Worm (Caenorhabditis elegans) whole organism, L1 larva: ENCODE measurements around the gene Y75B8A.10.
A peak's percentile ranks its signal among the peaks of the same experiment; 100 is the strongest.

Experiments used
- C04F5.9 ChIP-seq: sonication (generic microtip); optimal IDR thresholded peaks from 2 replicates; lab custom pipeline; 2016; ENCODE audit warnings: missing genetic modification characterization, missing compliant biosample characterization
- C34B4.2 ChIP-seq: sonication (generic microtip); optimal IDR thresholded peaks from 2 replicates; lab custom pipeline; 2017; ENCODE audit warnings: mild to moderate bottlenecking, missing genetic modification characterization, missing compliant biosample characterization
- F16B12.6 ChIP-seq: fragments of 150-350 bp; optimal IDR thresholded peaks from 2 replicates; lab custom pipeline; 2014; ENCODE audit warnings: missing biosample characterization, missing genetic modification characterization
- Y116A8C.19 ChIP-seq: sonication (generic microtip); optimal IDR thresholded peaks from 2 replicates; lab custom pipeline; 2016; ENCODE audit warnings: missing compliant biosample characterization, missing genetic modification characterization, borderline replicate concordance
- alr-1 ChIP-seq: fragments of 200-800 bp; sonication (Bioruptor generic); optimal IDR thresholded peaks from 2 replicates; lab custom pipeline; 2018; ENCODE audit warnings: borderline replicate concordance, mild to moderate bottlenecking, missing genetic modification characterization, missing compliant biosample characterization
- aly-2 ChIP-seq: fragments of 150-350 bp; optimal IDR thresholded peaks from 2 replicates; lab custom pipeline; 2014; ENCODE audit warnings: missing biosample characterization, missing genetic modification characterization
- blmp-1 ChIP-seq: fragments of 150-350 bp; optimal IDR thresholded peaks from 2 replicates; lab custom pipeline; 2014; ENCODE audit warnings: missing biosample characterization, missing genetic modification characterization
- ceh-88 ChIP-seq: fragments of 200-800 bp; sonication (Bioruptor generic); IDR thresholded peaks from 2 replicates; pipeline ENCODE4 v1.3.6; 2022; ENCODE audit warnings: missing genetic modification characterization, missing compliant biosample characterization
- ces-1 ChIP-seq: fragments of 150-350 bp; optimal IDR thresholded peaks from 2 replicates; lab custom pipeline; 2014; ENCODE audit warnings: missing biosample characterization, missing genetic modification reagents, missing genetic modification characterization
- dpl-1 ChIP-seq, 3 experiments: fragments of 150-350 bp in 2 of 3; sonication (generic microtip) in 1 of 3; optimal IDR thresholded peaks; 2 replicates each; lab custom pipeline; 2014 to 2017; ENCODE audit warnings: missing biosample characterization in 3 of 3, missing genetic modification characterization in 3 of 3, missing genetic modification reagents in 3 of 3
- efl-1 ChIP-seq, 4 experiments: fragments of 150-350 bp; optimal IDR thresholded peaks in 3 of 4; peaks in 1 of 4; 1 replicate in 1 of 4; 2 replicates in 3 of 4; lab custom pipeline; 2014; ENCODE audit warnings: missing biosample characterization in 2 of 4, missing genetic modification characterization in 2 of 4, missing genetic modification reagents in 2 of 4
- elt-2 ChIP-seq: sonication (generic microtip); optimal IDR thresholded peaks from 2 replicates; lab custom pipeline; 2016; ENCODE audit warnings: missing genetic modification characterization, mild to moderate bottlenecking, inconsistent platforms, missing compliant biosample characterization, missing genetic modification reagents
- elt-3 ChIP-seq, 6 experiments: fragments of 150-350 bp in 1 of 6; sonication (generic microtip); optimal IDR thresholded peaks; 2 replicates each; lab custom pipeline; 2017 to 2018; ENCODE audit warnings: missing biosample characterization in 6 of 6, missing genetic modification characterization in 6 of 6, inconsistent platforms in 1 of 6
- fkh-8 ChIP-seq: sonication (generic microtip); optimal IDR thresholded peaks from 2 replicates; lab custom pipeline; 2016; ENCODE audit warnings: mild to moderate bottlenecking, missing genetic modification characterization, missing compliant biosample characterization
- grh-1 ChIP-seq: fragments of 200-800 bp; sonication (Bioruptor generic); IDR thresholded peaks from 2 replicates; pipeline ENCODE4 v1.3.6; 2022; ENCODE audit warnings: missing genetic modification reagents, missing genetic modification characterization, missing compliant biosample characterization
- hlh-17 ChIP-seq: fragments of 200-800 bp; sonication (Bioruptor generic); optimal IDR thresholded peaks from 2 replicates; lab custom pipeline; 2018; ENCODE audit warnings: missing genetic modification characterization, mild to moderate bottlenecking, missing compliant biosample characterization, moderate library complexity, borderline replicate concordance
- hpl-2 ChIP-seq: fragments of 150-350 bp; optimal IDR thresholded peaks from 2 replicates; lab custom pipeline; 2014; ENCODE audit warnings: missing biosample characterization, missing genetic modification reagents, missing genetic modification characterization
- lin-14 ChIP-seq: fragments of 200-800 bp; sonication (Bioruptor generic); optimal IDR thresholded peaks from 2 replicates; lab custom pipeline; 2018; ENCODE audit warnings: mild to moderate bottlenecking, missing genetic modification characterization, moderate library complexity, missing compliant biosample characterization
- lin-35 ChIP-seq, 2 experiments: fragments of 150-350 bp; optimal IDR thresholded peaks; 2 replicates each; lab custom pipeline; 2014; ENCODE audit warnings: missing biosample characterization in 2 of 2, missing genetic modification characterization in 2 of 2, missing genetic modification reagents in 2 of 2
- lsy-2 ChIP-seq, 2 experiments: fragments of 150-350 bp; optimal IDR thresholded peaks; 2 replicates each; lab custom pipeline; 2014; ENCODE audit warnings: missing biosample characterization in 2 of 2, missing genetic modification characterization in 2 of 2
- mdl-1 ChIP-seq, 2 experiments: fragments of 150-350 bp; optimal IDR thresholded peaks; 2 replicates each; lab custom pipeline; 2014 to 2017; ENCODE audit warnings: missing biosample characterization in 2 of 2, missing genetic modification characterization in 2 of 2, inconsistent platforms in 1 of 2
- mep-1 ChIP-seq: fragments of 150-350 bp; optimal IDR thresholded peaks from 2 replicates; lab custom pipeline; 2014; ENCODE audit warnings: missing biosample characterization, missing genetic modification characterization
- nhr-12 ChIP-seq: sonication (generic microtip); optimal IDR thresholded peaks from 2 replicates; lab custom pipeline; 2017; ENCODE audit warnings: missing biosample characterization, missing genetic modification characterization
- nhr-19 ChIP-seq: fragments of 200-800 bp; sonication (Bioruptor generic); conservative IDR thresholded peaks from 2 replicates; pipeline ENCODE4 v1.3.6; 2022; ENCODE audit warnings: missing genetic modification characterization, missing compliant biosample characterization
- nhr-20 ChIP-seq: sonication (generic microtip); optimal IDR thresholded peaks from 2 replicates; lab custom pipeline; 2016; ENCODE audit warnings: mild to moderate bottlenecking, missing genetic modification characterization, missing compliant biosample characterization
- nhr-47 ChIP-seq: sonication (generic microtip); optimal IDR thresholded peaks from 2 replicates; lab custom pipeline; 2016; ENCODE audit warnings: mild to moderate bottlenecking, missing genetic modification characterization, moderate library complexity, missing compliant biosample characterization
- nhr-71 ChIP-seq: sonication (generic microtip); optimal IDR thresholded peaks from 2 replicates; lab custom pipeline; 2016; ENCODE audit warnings: mild to moderate bottlenecking, missing genetic modification characterization, moderate library complexity, missing compliant biosample characterization
- nhr-77 ChIP-seq: fragments of 150-350 bp; optimal IDR thresholded peaks from 2 replicates; lab custom pipeline; 2014; ENCODE audit warnings: missing biosample characterization, missing genetic modification characterization
- nhr-84 ChIP-seq: sonication (generic microtip); optimal IDR thresholded peaks from 2 replicates; lab custom pipeline; 2017; ENCODE audit warnings: missing biosample characterization, missing genetic modification characterization
- nhr-85 ChIP-seq: sonication (generic microtip); peaks from one replicate; lab custom pipeline; 2016; ENCODE audit warnings: missing genetic modification characterization, inconsistent platforms, missing compliant biosample characterization
- nhr-90 ChIP-seq: sonication (generic microtip); optimal IDR thresholded peaks from 2 replicates; lab custom pipeline; 2016; ENCODE audit warnings: mild to moderate bottlenecking, missing genetic modification characterization, missing compliant biosample characterization; ENCODE audit not compliant: poor library complexity
- pqm-1 ChIP-seq: sonication (generic microtip); optimal IDR thresholded peaks from 3 replicates; lab custom pipeline; 2017; ENCODE audit warnings: missing biosample characterization, missing genetic modification characterization
- rnt-1 ChIP-seq: sonication (generic microtip); optimal IDR thresholded peaks from 2 replicates; lab custom pipeline; 2016; ENCODE audit warnings: mild to moderate bottlenecking, missing genetic modification characterization, moderate library complexity, missing compliant biosample characterization
- skn-1 ChIP-seq: fragments of 150-350 bp; optimal IDR thresholded peaks from 2 replicates; lab custom pipeline; 2014; ENCODE audit warnings: missing biosample characterization, missing genetic modification characterization
- snu-23 ChIP-seq: sonication (generic microtip); optimal IDR thresholded peaks from 2 replicates; lab custom pipeline; 2016; ENCODE audit warnings: missing genetic modification characterization, missing compliant biosample characterization
- sox-4 ChIP-seq: sonication (generic microtip); optimal IDR thresholded peaks from 2 replicates; lab custom pipeline; 2016; ENCODE audit warnings: missing genetic modification characterization, missing compliant biosample characterization
- sup-37 ChIP-seq: fragments of 200-800 bp; sonication (Bioruptor generic); optimal IDR thresholded peaks from 2 replicates; lab custom pipeline; 2018; ENCODE audit warnings: mild to moderate bottlenecking, missing genetic modification characterization, missing compliant biosample characterization
- swsn-7 ChIP-seq: sonication (generic microtip); optimal IDR thresholded peaks from 2 replicates; lab custom pipeline; 2016; ENCODE audit warnings: missing genetic modification characterization, missing compliant biosample characterization
- tbx-2 ChIP-seq: sonication (generic microtip); optimal IDR thresholded peaks from 2 replicates; lab custom pipeline; 2016; ENCODE audit warnings: missing genetic modification characterization, missing compliant biosample characterization
- tlp-1 ChIP-seq: fragments of 150-350 bp; optimal IDR thresholded peaks from 2 replicates; lab custom pipeline; 2014; ENCODE audit warnings: missing biosample characterization, missing genetic modification characterization
- unc-62 ChIP-seq: fragments of 150-350 bp; optimal IDR thresholded peaks from 2 replicates; lab custom pipeline; 2014; ENCODE audit warnings: missing biosample characterization, missing genetic modification reagents, missing genetic modification characterization
- xbp-1 ChIP-seq: sonication (generic microtip); optimal IDR thresholded peaks from 2 replicates; lab custom pipeline; 2016; ENCODE audit warnings: missing genetic modification characterization, missing compliant biosample characterization
- ztf-11 ChIP-seq, 2 experiments: sonication (generic microtip); optimal IDR thresholded peaks; 2 replicates each; lab custom pipeline; 2016 to 2017; ENCODE audit warnings: missing genetic modification characterization in 2 of 2, missing biosample characterization in 1 of 2, missing compliant biosample characterization in 1 of 2

Gene Y75B8A.10

DNA sequence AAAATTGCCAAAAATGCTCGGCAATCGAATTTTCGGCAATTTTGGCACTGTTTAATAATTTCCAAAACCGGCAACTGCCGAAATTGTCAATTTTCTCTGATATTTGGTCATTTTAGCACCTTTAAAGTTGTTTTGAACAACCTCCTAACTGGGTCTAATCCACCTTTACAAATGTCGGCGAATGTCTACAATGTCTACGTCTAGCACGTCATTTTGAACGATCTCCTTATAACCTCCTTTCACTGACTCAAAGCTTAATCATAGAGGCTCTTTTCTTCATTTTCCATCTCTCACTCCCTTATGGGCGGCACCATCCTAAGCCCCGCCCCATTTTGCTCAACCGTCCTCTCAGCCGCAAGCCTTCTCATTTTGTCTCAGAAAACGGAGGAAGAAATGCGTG, 11.4 kb upstream of the Y75B8A.10 start, which contains the start of gene Y75B8A.44:
TSS of gene Y75B8A.44 (plus strand) at position 301 of the 400 bp plus-strand sequence.
- TF ChIP-seq fkh-8 (tag; lab: Kevin White, UChicago) (no peak), xbp-1 (tag; lab: Kevin White, UChicago) (no peak), tlp-1 (no peak), skn-1 (tag; lab: Kevin White, UChicago) (no peak), ceh-88 (GFP tag; lab: Robert Waterston, UW) (no peak), ztf-11 (tag; optimal IDR thresholded peaks at IDR 0.05; lab: Kevin White, UChicago) (no peak), alr-1 (tag; lab: Kevin White, UChicago) (no peak), dpl-1 (GFP tag; optimal IDR thresholded peaks at IDR 0.05; lab: Kevin White, UChicago) (no peak), nhr-47 (no peak), C04F5.9 (tag; lab: Kevin White, UChicago) (no peak), pqm-1 (tag; lab: Kevin White, UChicago) (no peak), Y116A8C.19 (no peak), C34B4.2 (no peak), rnt-1 (tag; lab: Kevin White, UChicago) (no peak), efl-1 (optimal IDR thresholded peaks at IDR 0.05; lab: Kevin White, UChicago) (no peak), efl-1 (GFP tag; optimal IDR thresholded peaks at IDR 0.05 in 1 of 2; lab: Kevin White, UChicago) (no peak), ces-1 (GFP tag; lab: Kevin White, UChicago) (no peak), hpl-2 (GFP tag; lab: Kevin White, UChicago) (no peak), lsy-2 (tag; optimal IDR thresholded peaks at IDR 0.05; lab: Kevin White, UChicago) (no peak), hlh-17 (GFP tag; lab: Kevin White, UChicago) (no peak), unc-62 (GFP tag; lab: Kevin White, UChicago) (no peak)
- TF ChIP-seq, all 84 proteins: peak for 0

- TF ChIP-seq efl-1 (optimal IDR thresholded peaks at IDR 0.05; lab: Kevin White, UChicago) (no peak), efl-1 (GFP tag; optimal IDR thresholded peaks at IDR 0.05 in 1 of 2; lab: Kevin White, UChicago) (peak in 1 of 2 experiments; percentile 62), elt-2 (tag; lab: Kevin White, UChicago) (peak; percentile 3), pqm-1 (tag; lab: Kevin White, UChicago) (no peak)
Measured at ce11 chrIII:12188236-12188635, 5.4 kb upstream of the Y75B8A.10 start.

DNA sequence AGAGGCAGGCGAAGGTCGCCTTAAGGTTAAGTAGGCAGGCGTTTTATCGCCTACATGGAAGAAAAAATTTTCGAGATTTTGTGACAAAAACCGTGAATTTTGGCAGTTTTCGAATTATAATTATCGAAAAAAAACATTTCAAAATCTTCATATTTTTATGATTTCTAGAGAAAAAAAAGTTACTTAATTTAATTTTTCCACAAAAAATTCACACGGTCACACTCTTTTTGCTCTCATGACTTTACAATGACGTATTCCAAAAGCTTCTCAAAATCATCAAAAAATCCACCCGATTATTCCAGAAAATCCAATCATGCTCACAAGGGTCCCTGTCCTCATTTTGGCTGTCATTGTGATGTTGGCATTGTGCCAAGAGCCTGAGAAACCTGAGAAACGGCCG, 3.3 kb upstream of the Y75B8A.10 start, which contains the start of gene lury-1:
TSS of gene lury-1 (plus strand) at position 301 of the 400 bp plus-strand sequence.
- TF ChIP-seq blmp-1 (tag; lab: Kevin White, UChicago) = no peak
- no peak for TF ChIP-seq nhr-71 (tag; lab: Kevin White, UChicago)
- TF ChIP-seq lin-14 = no peak
- no peak for TF ChIP-seq aly-2 (tag; lab: Kevin White, UChicago)
- no peak for TF ChIP-seq F16B12.6 (tag; lab: Kevin White, UChicago)
- no peak for TF ChIP-seq sup-37 (GFP tag; lab: Kevin White, UChicago)
- no peak for TF ChIP-seq sox-4 (tag; lab: Kevin White, UChicago)
- no peak for TF ChIP-seq mep-1 (tag; lab: Kevin White, UChicago)
- TF ChIP-seq hpl-2 (GFP tag; lab: Kevin White, UChicago) = no peak
- no peak for TF ChIP-seq nhr-77

- TF ChIP-seq efl-1 (optimal IDR thresholded peaks at IDR 0.05; lab: Kevin White, UChicago) = peak in 1 of 2 experiments; percentile 34
- TF ChIP-seq efl-1 (GFP tag; optimal IDR thresholded peaks at IDR 0.05 in 1 of 2; lab: Kevin White, UChicago) = peak in 1 of 2 experiments; percentile 86
- TF ChIP-seq sup-37 (GFP tag; lab: Kevin White, UChicago) = no peak
- peak; percentile 84 for TF ChIP-seq nhr-85 (tag; lab: Kevin White, UChicago)
- TF ChIP-seq grh-1 (GFP tag; lab: Robert Waterston, UW) = 0 out of 2 replicates have a peak, but pooled peaks have one; percentile 20
- no peak for TF ChIP-seq Y116A8C.19
- no peak for TF ChIP-seq elt-3 (tag; optimal IDR thresholded peaks at IDR 0.05; lab: Kevin White, UChicago)
- TF ChIP-seq nhr-84 (tag; lab: Kevin White, UChicago) = no peak
- TF ChIP-seq mdl-1 (tag; optimal IDR thresholded peaks at IDR 0.05; lab: Kevin White, UChicago) = peak in 1 of 2 experiments; percentile 3
- peak; percentile 51 for TF ChIP-seq mep-1 (tag; lab: Kevin White, UChicago)
- TF ChIP-seq nhr-77 = peak; percentile 52
- peak; percentile 27 for TF ChIP-seq snu-23 (GFP tag; lab: Kevin White, UChicago)
- peak; percentile 21 for TF ChIP-seq nhr-90 (tag; lab: Kevin White, UChicago)
- TF ChIP-seq nhr-19 (GFP tag; lab: Robert Waterston, UW) = peak; percentile 33
- no peak for TF ChIP-seq aly-2 (tag; lab: Kevin White, UChicago)
- peak in 1 of 2 experiments; percentile 14 for TF ChIP-seq lin-35 (GFP tag; optimal IDR thresholded peaks at IDR 0.05; lab: Kevin White, UChicago)
- TF ChIP-seq swsn-7 (tag; lab: Kevin White, UChicago) = peak; percentile 15
- TF ChIP-seq nhr-12 (tag; lab: Kevin White, UChicago) = no peak
- TF ChIP-seq nhr-20 (tag; lab: Kevin White, UChicago) = peak; percentile 32
- TF ChIP-seq nhr-47 = no peak
- no peak for TF ChIP-seq tlp-1
- peak; percentile 88 for TF ChIP-seq blmp-1 (tag; lab: Kevin White, UChicago)
- TF ChIP-seq tbx-2 = peak; percentile 5
- peak; percentile 84 for TF ChIP-seq lin-14
- TF ChIP-seq, all 84 proteins: peak for 15
Measured at ce11 chrIII:12178121-12178520, 4.7 kb downstream of the Y75B8A.10 start.
